Worm (Caenorhabditis elegans) whole organism, L4 larva: ENCODE measurements around the gene C05C12.5.
A peak's percentile ranks its signal among the peaks of the same experiment; 100 is the strongest.

ENCODE experiments used
- aha-1 ChIP-seq: fragments of 150-350 bp; peaks from one replicate; lab custom pipeline; 2014; ENCODE audit warnings: missing biosample characterization, missing genetic modification characterization
- ceh-82 ChIP-seq: sonication (generic microtip); optimal IDR thresholded peaks from 2 replicates; lab custom pipeline; 2017; ENCODE audit warnings: missing biosample characterization, missing genetic modification characterization
- nhr-11 ChIP-seq: fragments of 150-350 bp; optimal IDR thresholded peaks from 2 replicates; lab custom pipeline; 2014; ENCODE audit warnings: missing biosample characterization, missing genetic modification characterization
- nhr-77 ChIP-seq: fragments of 150-350 bp; optimal IDR thresholded peaks from 2 replicates; lab custom pipeline; 2014; ENCODE audit warnings: missing biosample characterization, missing genetic modification characterization
- skn-1 ChIP-seq: fragments of 150-350 bp; optimal IDR thresholded peaks from 2 replicates; lab custom pipeline; 2014; ENCODE audit warnings: missing biosample characterization, missing genetic modification characterization

DNA sequence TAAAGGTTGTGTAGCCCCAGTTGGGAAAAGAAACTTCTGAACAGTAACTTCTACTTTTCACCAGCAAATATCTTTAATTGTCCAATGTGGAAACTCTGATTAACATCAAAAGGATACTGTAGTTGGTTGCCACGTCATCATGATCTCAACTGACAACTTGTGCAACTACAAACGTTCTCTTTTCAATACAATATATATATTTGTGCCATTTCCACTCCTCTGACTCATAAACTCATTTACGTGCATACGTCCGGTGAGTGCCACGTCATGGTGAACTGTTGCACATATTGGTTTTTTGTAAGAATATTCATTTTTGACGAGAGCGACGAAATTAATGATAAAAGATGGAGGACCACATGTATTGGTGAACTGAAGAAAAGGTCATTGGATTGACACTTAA is 46.8 kb upstream of the C05C12.5 start:
- no peak for TF ChIP-seq nhr-77 (tag; lab: Kevin White, UChicago)
- no peak for TF ChIP-seq skn-1 (tag; lab: Kevin White, UChicago)
- TF ChIP-seq ceh-82: no peak
- TF ChIP-seq nhr-11 (tag; lab: Kevin White, UChicago): no peak
- TF ChIP-seq aha-1 (tag; lab: Kevin White, UChicago): peak; percentile 16
